Fruit fly (Drosophila melanogaster) whole organism: ENCODE results near the gene CG3764.
A peak's percentile ranks its signal among the peaks of the same experiment; 100 is the strongest.

Experiments
- CG8478 ChIP-seq: fragments of >200 bp; optimal IDR thresholded peaks from 2 replicates; lab custom pipeline; 2018; ENCODE audit warnings: inconsistent platforms
- Dll ChIP-seq: fragments of >200 bp; optimal IDR thresholded peaks from 2 replicates; lab custom pipeline; 2017
- pan ChIP-seq: fragments of >200 bp; optimal IDR thresholded peaks from 2 replicates; lab custom pipeline; 2017
- psq ChIP-seq: fragments of >200 bp; optimal IDR thresholded peaks from 2 replicates; lab custom pipeline; 2017
- usp ChIP-seq: fragments of >200 bp; optimal IDR thresholded peaks from 2 replicates; lab custom pipeline; 2017; ENCODE audit warnings: missing biosample characterization, missing genetic modification characterization, mixed read lengths

dm6 chr3L:17011351-17012016 is 881 bp downstream of the CG3764 start:
- TF ChIP-seq Dll (lab: Kevin White, UChicago) (no peak), usp (GFP tag; lab: Kevin White, UChicago) (no peak), psq (lab: Kevin White, UChicago) (no peak), pan (lab: Kevin White, UChicago) (no peak), CG8478 (lab: Kevin White, UChicago) (peak; percentile 43)
